Worm (Caenorhabditis elegans): Measurements from ENCODE around the gene cyp-13A2.

ce11 chrII:9800251-9800650 lies 12.8 kb upstream of the cyp-13A2 start, which contains the start of gene cyp-13A5:
- TF ChIP-seq cnd-1 (tag; optimal IDR thresholded peaks at IDR 0.05), result no peak
- TF ChIP-seq nhr-28 (tag; optimal IDR thresholded peaks at IDR 0.05), result no peak
- no peak for TF ChIP-seq snpc-4 (tag; optimal IDR thresholded peaks at IDR 0.05)
- no peak for TF ChIP-seq pha-4 (tag; optimal IDR thresholded peaks at IDR 0.05)
- no peak for TF ChIP-seq lin-32 (GFP tag; optimal IDR thresholded peaks at IDR 0.05)
- no peak for TF ChIP-seq unc-62 (GFP tag; optimal IDR thresholded peaks at IDR 0.05)
- TF ChIP-seq nhr-12 (tag; optimal IDR thresholded peaks at IDR 0.05), result no peak

Data from whole organism, mixed stage, embryonic.